Fruit fly (Drosophila melanogaster) whole organism, adult: ENCODE results near the gene mRpS23.
A peak's percentile ranks its signal among the peaks of the same experiment; 100 is the strongest.

Source experiments
- CG7045 ChIP-seq: fragments of 200-800 bp; sonication (Bioruptor generic); optimal IDR thresholded peaks from 2 replicates; lab custom pipeline; 2017; ENCODE audit warnings: missing biosample characterization, mild to moderate bottlenecking, missing genetic modification characterization
- Hr96 ChIP-seq: fragments of 200-800 bp; sonication (Bioruptor generic); optimal IDR thresholded peaks from 2 replicates; lab custom pipeline; 2016; ENCODE audit warnings: missing biosample characterization, missing genetic modification characterization
- Mnt ChIP-seq: fragments of 200-800 bp; sonication (Bioruptor generic); optimal IDR thresholded peaks from 2 replicates; lab custom pipeline; 2016; ENCODE audit warnings: missing biosample characterization, mild to moderate bottlenecking, missing genetic modification characterization
- cic ChIP-seq: fragments of 200-800 bp; sonication (Bioruptor generic); optimal IDR thresholded peaks from 2 replicates; lab custom pipeline; 2017; ENCODE audit warnings: missing biosample characterization, mild to moderate bottlenecking, missing genetic modification characterization, moderate library complexity
- cnc ChIP-seq, 2 experiments: fragments of >200 bp; optimal IDR thresholded peaks; 2 replicates each; lab custom pipeline; 2017
- ovo ChIP-seq: fragments of 200-800 bp; sonication (Bioruptor generic); optimal IDR thresholded peaks from 2 replicates; lab custom pipeline; 2016; ENCODE audit warnings: missing biosample characterization, missing genetic modification characterization
- pad ChIP-seq: fragments of 200-800 bp; sonication (Bioruptor generic); optimal IDR thresholded peaks from 3 replicates; lab custom pipeline; 2017; ENCODE audit warnings: missing biosample characterization, missing genetic modification characterization, mild to moderate bottlenecking, moderate library complexity, missing genetic modification reagents
- toe ChIP-seq: fragments of 200-800 bp; sonication (Bioruptor generic); optimal IDR thresholded peaks from 2 replicates; lab custom pipeline; 2016; ENCODE audit warnings: missing biosample characterization, missing genetic modification characterization

- peak; percentile 43 for TF ChIP-seq ovo (GFP tag; lab: Kevin White, UChicago)
- no peak for TF ChIP-seq Hr96 (GFP tag; lab: Kevin White, UChicago)
- TF ChIP-seq toe (GFP tag; lab: Kevin White, UChicago): no peak
- no peak for TF ChIP-seq cic (GFP tag; lab: Kevin White, UChicago)
- TF ChIP-seq Mnt (GFP tag; lab: Kevin White, UChicago): peak; percentile 10
- TF ChIP-seq pad (GFP tag; lab: Kevin White, UChicago): no peak
- peak; percentile 34 for TF ChIP-seq CG7045 (GFP tag; lab: Kevin White, UChicago)
- no peak for TF ChIP-seq cnc (optimal IDR thresholded peaks at IDR 0.05; lab: Kevin White, UChicago)
Measured at dm6 chr2L:13807959-13808358, 26.9 kb downstream of the mRpS23 start.
